Fruit fly (Drosophila melanogaster): ENCODE data around the gene dmGlut.

- TF ChIP-seq Vsx2 (GFP tag; optimal IDR thresholded peaks at IDR 0.05; ENCODE audit: partially characterized antibody) (no peak), Mio (GFP tag; optimal IDR thresholded peaks at IDR 0.05) (no peak), Hnf4 (GFP tag; optimal IDR thresholded peaks at IDR 0.05) (peak; percentile 73), OdsH (GFP tag; optimal IDR thresholded peaks at IDR 0.05) (peak; percentile 74), GATAd (GFP tag; optimal IDR thresholded peaks at IDR 0.05) (no peak), ey (GFP tag; optimal IDR thresholded peaks at IDR 0.05) (peak; percentile 76)
Observed at dm6 chr2L:12011682-12012655, 15.3 kb upstream of the dmGlut start.

Measured in whole organism, wandering third instar larva.